Worm (Caenorhabditis elegans) whole organism, L4 larva: ENCODE results near the gene K08E4.3.

ENCODE experiments used
- R02D3.7 ChIP-seq: fragments of 150-350 bp; sonication (generic microtip); optimal IDR thresholded peaks from 3 replicates; lab custom pipeline; 2014; ENCODE audit warnings: missing biosample characterization, missing genetic modification characterization
- Y75B8A.6 ChIP-seq: fragments of 200-800 bp; sonication (Bioruptor generic); IDR thresholded peaks from 2 replicates; pipeline ENCODE4 v1.3.6; 2022; ENCODE audit warnings: missing genetic modification reagents, missing genetic modification characterization, missing compliant biosample characterization
- aha-1 ChIP-seq: fragments of 150-350 bp; peaks from one replicate; lab custom pipeline; 2014; ENCODE audit warnings: missing biosample characterization, missing genetic modification characterization
- ceh-32 ChIP-seq: sonication (generic microtip); optimal IDR thresholded peaks from 2 replicates; lab custom pipeline; 2016; ENCODE audit warnings: mild to moderate bottlenecking, missing genetic modification characterization, missing compliant biosample characterization; ENCODE audit not compliant: poor library complexity
- cey-2 ChIP-seq: sonication (generic microtip); optimal IDR thresholded peaks from 3 replicates; lab custom pipeline; 2017; ENCODE audit warnings: missing genetic modification characterization, mild to moderate bottlenecking, missing compliant biosample characterization, antibody characterized with exemption, borderline replicate concordance; ENCODE audit not compliant: insufficient read depth
- dmd-8 ChIP-seq: fragments of 200-800 bp; sonication (Bioruptor generic); IDR thresholded peaks from 2 replicates; pipeline ENCODE4 v1.3.6; 2022; ENCODE audit warnings: missing genetic modification characterization, missing compliant biosample characterization
- dve-1 ChIP-seq: sonication (generic microtip); optimal IDR thresholded peaks from 2 replicates; lab custom pipeline; 2017; ENCODE audit warnings: antibody characterized with exemption, mild to moderate bottlenecking, missing genetic modification characterization, missing compliant biosample characterization; ENCODE audit not compliant: insufficient read depth
- egl-27 ChIP-seq: sonication (generic microtip); optimal IDR thresholded peaks from 3 replicates; lab custom pipeline; 2017; ENCODE audit warnings: missing biosample characterization, missing genetic modification reagents, missing genetic modification characterization
- fos-1 ChIP-seq: fragments of 150-350 bp; optimal IDR thresholded peaks from 2 replicates; lab custom pipeline; 2014; ENCODE audit warnings: missing biosample characterization, missing genetic modification characterization
- snpc-4 ChIP-seq: fragments of 150-350 bp; optimal IDR thresholded peaks from 2 replicates; lab custom pipeline; 2014; ENCODE audit warnings: missing biosample characterization, missing genetic modification characterization
- unc-39 ChIP-seq: sonication (generic microtip); optimal IDR thresholded peaks from 2 replicates; lab custom pipeline; 2017; ENCODE audit warnings: missing biosample characterization, missing genetic modification characterization
- zip-11 ChIP-seq: fragments of 200-800 bp; sonication (Bioruptor generic); IDR thresholded peaks from 2 replicates; pipeline ENCODE4 v1.3.6; 2022; ENCODE audit warnings: missing genetic modification characterization, missing compliant biosample characterization
- zip-2 ChIP-seq: fragments of 150-350 bp; optimal IDR thresholded peaks from 2 replicates; lab custom pipeline; 2014; ENCODE audit warnings: missing biosample characterization, missing genetic modification characterization
- ztf-11 ChIP-seq: fragments of 150-350 bp; optimal IDR thresholded peaks from 2 replicates; lab custom pipeline; 2014; ENCODE audit warnings: missing biosample characterization, missing genetic modification characterization

DNA sequence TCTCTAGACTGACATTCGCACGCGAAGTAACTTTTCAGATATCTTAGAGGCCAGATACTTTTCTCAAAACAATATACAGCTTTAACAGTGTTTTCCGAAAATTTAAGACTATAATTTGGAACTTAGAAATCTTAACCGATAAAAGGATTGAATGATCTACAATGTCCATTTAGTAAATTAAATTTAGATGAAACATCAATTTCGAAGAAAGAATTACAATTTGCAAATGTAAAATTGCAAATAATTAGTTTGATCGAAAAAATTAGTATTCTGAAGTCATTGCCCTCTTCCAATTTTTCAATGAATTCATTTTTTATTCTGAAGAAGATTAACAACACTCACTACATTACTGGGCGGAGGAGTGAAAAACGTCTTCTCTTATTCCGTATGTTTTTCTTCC is 11.0 kb downstream of the K08E4.3 start, which contains the start of gene bath-37:
- TF ChIP-seq aha-1 (tag; lab: Kevin White, UChicago), result no peak
- TF ChIP-seq egl-27, result no peak
- no peak for TF ChIP-seq snpc-4 (tag; lab: Kevin White, UChicago)
- no peak for TF ChIP-seq ceh-32 (tag; lab: Kevin White, UChicago)
- no peak for TF ChIP-seq fos-1 (tag; lab: Kevin White, UChicago)
- no peak for TF ChIP-seq dve-1 (tag; lab: Kevin White, UChicago)
- TF ChIP-seq Y75B8A.6, result no peak
- TF ChIP-seq zip-11 (GFP tag; lab: Robert Waterston, UW), result no peak
- TF ChIP-seq R02D3.7, result no peak
- TF ChIP-seq cey-2, result no peak
- no peak for TF ChIP-seq zip-2 (tag; lab: Kevin White, UChicago)
- TF ChIP-seq dmd-8 (GFP tag; lab: Robert Waterston, UW), result no peak
- TF ChIP-seq ztf-11, result no peak
- TF ChIP-seq unc-39 (tag; lab: Kevin White, UChicago), result no peak
